Fruit fly (Drosophila melanogaster) whole organism, prepupa: ENCODE results near the gene SmD2.

Experiments
- Blimp-1 ChIP-seq: fragments of 200-800 bp; sonication (Bioruptor generic); optimal IDR thresholded peaks from 3 replicates; lab custom pipeline; 2017; ENCODE audit warnings: missing biosample characterization, missing genetic modification characterization, mild to moderate bottlenecking, moderate library complexity, missing genetic modification reagents
- CG10631 ChIP-seq: fragments of 200-800 bp; sonication (Bioruptor generic); optimal IDR thresholded peaks from 2 replicates; lab custom pipeline; 2016; ENCODE audit warnings: missing biosample characterization, missing genetic modification characterization
- CG10669 ChIP-seq: fragments of 200-800 bp; sonication (Bioruptor generic); optimal IDR thresholded peaks from 3 replicates; lab custom pipeline; 2018; ENCODE audit warnings: missing biosample characterization, mild to moderate bottlenecking, missing genetic modification characterization, moderate library complexity
- CG3032 ChIP-seq: fragments of 200-800 bp; optimal IDR thresholded peaks from 2 replicates; lab custom pipeline; 2019; ENCODE audit warnings: missing biosample characterization, mild to moderate bottlenecking, missing genetic modification characterization, moderate library complexity
- CG31627 ChIP-seq: fragments of 200-800 bp; sonication (Bioruptor generic); optimal IDR thresholded peaks from 3 replicates; lab custom pipeline; 2016; ENCODE audit warnings: missing biosample characterization, missing genetic modification characterization
- CG34406 ChIP-seq: fragments of 200-800 bp; sonication (Bioruptor generic); optimal IDR thresholded peaks from 3 replicates; lab custom pipeline; 2016; ENCODE audit warnings: missing biosample characterization, missing genetic modification characterization
- CG3919 ChIP-seq: fragments of 200-800 bp; sonication (Bioruptor generic); optimal IDR thresholded peaks from 3 replicates; lab custom pipeline; 2016; ENCODE audit warnings: missing biosample characterization, missing genetic modification characterization
- CG4318 ChIP-seq: fragments of 200-800 bp; sonication (Bioruptor generic); optimal IDR thresholded peaks from 3 replicates; lab custom pipeline; 2017; ENCODE audit warnings: missing biosample characterization, mild to moderate bottlenecking, missing genetic modification characterization
- CG6276 ChIP-seq: fragments of 200-800 bp; sonication (Bioruptor generic); optimal IDR thresholded peaks from 2 replicates; lab custom pipeline; 2017; ENCODE audit warnings: missing biosample characterization, mild to moderate bottlenecking, missing genetic modification characterization
- CG6792 ChIP-seq: fragments of 200-800 bp; sonication (Bioruptor generic); optimal IDR thresholded peaks from 3 replicates; lab custom pipeline; 2016; ENCODE audit warnings: missing biosample characterization, missing genetic modification characterization
- CG6808 ChIP-seq: fragments of 200-800 bp; sonication (Bioruptor generic); optimal IDR thresholded peaks from 3 replicates; lab custom pipeline; 2017; ENCODE audit warnings: missing biosample characterization, missing genetic modification characterization, mild to moderate bottlenecking, moderate library complexity, missing genetic modification reagents
- CG6854 ChIP-seq: fragments of 200-800 bp; sonication (Bioruptor generic); optimal IDR thresholded peaks from 2 replicates; lab custom pipeline; 2017; ENCODE audit warnings: missing biosample characterization, mild to moderate bottlenecking, missing genetic modification characterization
- CG7368 ChIP-seq: fragments of 200-800 bp; sonication (Bioruptor generic); optimal IDR thresholded peaks from 3 replicates; lab custom pipeline; 2016; ENCODE audit warnings: missing biosample characterization, missing genetic modification characterization
- CG8119 ChIP-seq: fragments of 200-800 bp; sonication (Bioruptor generic); IDR thresholded peaks from 3 replicates; pipeline ENCODE4 v1.3.6; 2022; ENCODE audit warnings: missing biosample characterization, missing genetic modification characterization
- CG8632 ChIP-seq: fragments of 200-800 bp; sonication (Bioruptor generic); optimal IDR thresholded peaks from 3 replicates; lab custom pipeline; 2016; ENCODE audit warnings: missing biosample characterization, missing genetic modification characterization
- Eip75B ChIP-seq: fragments of 200-800 bp; sonication (Bioruptor generic); optimal IDR thresholded peaks from 3 replicates; lab custom pipeline; 2016; ENCODE audit warnings: missing biosample characterization, missing genetic modification characterization
- Eip78C ChIP-seq: fragments of 200-800 bp; sonication (Bioruptor generic); peaks from one replicate; lab custom pipeline; 2016; ENCODE audit warnings: missing biosample characterization, missing genetic modification characterization
- Ets21C ChIP-seq: fragments of 200-800 bp; sonication (Bioruptor generic); optimal IDR thresholded peaks from 3 replicates; lab custom pipeline; 2016; ENCODE audit warnings: missing biosample characterization, missing genetic modification characterization
- Ets96B ChIP-seq: fragments of 200-800 bp; optimal IDR thresholded peaks from 2 replicates; lab custom pipeline; 2019; ENCODE audit warnings: missing biosample characterization, mild to moderate bottlenecking, missing genetic modification characterization, moderate library complexity
- Gug ChIP-seq: fragments of 200-800 bp; sonication (Bioruptor generic); IDR thresholded peaks from 2 replicates; pipeline ENCODE4 v1.3.6; 2022; ENCODE audit warnings: missing biosample characterization, missing genetic modification characterization
- Hr38 ChIP-seq: sonication (Bioruptor generic); optimal IDR thresholded peaks from 2 replicates; lab custom pipeline; 2016; ENCODE audit warnings: missing biosample characterization, missing genetic modification characterization
- Hr39 ChIP-seq: fragments of 200-800 bp; sonication (Bioruptor generic); optimal IDR thresholded peaks from 2 replicates; lab custom pipeline; 2016; ENCODE audit warnings: missing biosample characterization, missing genetic modification characterization
- Met ChIP-seq: fragments of 200-800 bp; sonication (Bioruptor generic); optimal IDR thresholded peaks from 3 replicates; lab custom pipeline; 2016; ENCODE audit warnings: missing biosample characterization, missing genetic modification characterization
- Sox15 ChIP-seq: fragments of 200-800 bp; sonication (Bioruptor generic); optimal IDR thresholded peaks from 3 replicates; lab custom pipeline; 2016; ENCODE audit warnings: missing biosample characterization, missing genetic modification characterization
- achi ChIP-seq: fragments of 200-800 bp; sonication (Bioruptor generic); optimal IDR thresholded peaks from 3 replicates; lab custom pipeline; 2016; ENCODE audit warnings: missing biosample characterization, missing genetic modification characterization
- cyc ChIP-seq: fragments of 200-800 bp; sonication (Bioruptor generic); optimal IDR thresholded peaks from 3 replicates; lab custom pipeline; 2016; ENCODE audit warnings: missing biosample characterization, missing genetic modification characterization
- dac ChIP-seq: fragments of 200-800 bp; sonication (Bioruptor generic); optimal IDR thresholded peaks from 2 replicates; lab custom pipeline; 2017; ENCODE audit warnings: missing biosample characterization, mild to moderate bottlenecking, missing genetic modification characterization
- eg ChIP-seq: fragments of 200-800 bp; sonication (Bioruptor generic); IDR thresholded peaks from 3 replicates; pipeline ENCODE4 v1.3.6; 2022; ENCODE audit warnings: missing biosample characterization, missing genetic modification characterization
- esn ChIP-seq: fragments of 200-800 bp; sonication (Bioruptor generic); optimal IDR thresholded peaks from 2 replicates; lab custom pipeline; 2016; ENCODE audit warnings: missing biosample characterization, mild to moderate bottlenecking, missing genetic modification characterization, moderate library complexity
- fd59A ChIP-seq: fragments of 200-800 bp; sonication (Bioruptor generic); optimal IDR thresholded peaks from 2 replicates; lab custom pipeline; 2017; ENCODE audit warnings: missing biosample characterization, mild to moderate bottlenecking, missing genetic modification characterization, missing genetic modification reagents
- fkh ChIP-seq: fragments of 200-800 bp; sonication (Bioruptor generic); optimal IDR thresholded peaks from 3 replicates; lab custom pipeline; 2017; ENCODE audit warnings: missing biosample characterization, mild to moderate bottlenecking, missing genetic modification characterization, moderate library complexity
- salr ChIP-seq, 2 experiments: fragments of 200-800 bp; sonication (Bioruptor generic); optimal IDR thresholded peaks; 3 replicates each; lab custom pipeline; 2016 to 2018; ENCODE audit warnings: missing biosample characterization in 2 of 2, missing genetic modification characterization in 2 of 2, mild to moderate bottlenecking in 1 of 2
- spab ChIP-seq: fragments of 200-800 bp; sonication (Bioruptor generic); optimal IDR thresholded peaks from 2 replicates; lab custom pipeline; 2017; ENCODE audit warnings: missing biosample characterization, mild to moderate bottlenecking, missing genetic modification characterization, missing genetic modification reagents
- ss ChIP-seq, 2 experiments: fragments of 200-800 bp; sonication (Bioruptor generic); optimal IDR thresholded peaks; 2 replicates in 1 of 2; 3 replicates in 1 of 2; lab custom pipeline; 2017 to 2018; ENCODE audit warnings: mild to moderate bottlenecking in 2 of 2, missing biosample characterization in 2 of 2, missing genetic modification characterization in 2 of 2, moderate library complexity in 1 of 2

The SmD2 gene

dm6 chr3R:6311641-6312259 is 34.0 kb downstream of the SmD2 start, which contains the start of gene Osi17:
Gene Osi17 (plus strand): TSS chr3R:6311772.
- TF ChIP-seq Blimp-1 (GFP tag; lab: Kevin White, UChicago) (peak; percentile 89), CG8119 (GFP tag; lab: Robert Waterston, UW) (no peak), Eip75B (peak; percentile 52), Ets96B (tag; lab: Kevin White, UChicago) (no peak), CG6854 (GFP tag; lab: Kevin White, UChicago) (no peak), CG6792 (GFP tag; lab: Kevin White, UChicago) (no peak)

- no peak for TF ChIP-seq CG34406 (GFP tag; lab: Kevin White, UChicago)
- no peak for TF ChIP-seq spab (GFP tag; lab: Kevin White, UChicago)
- no peak for TF ChIP-seq ss (GFP tag; optimal IDR thresholded peaks at IDR 0.05; lab: Kevin White, UChicago)
- TF ChIP-seq Met, result no peak
- no peak for TF ChIP-seq Eip78C (GFP tag; lab: Kevin White, UChicago)
- no peak for TF ChIP-seq Hr39
- TF ChIP-seq Gug (GFP tag; lab: Robert Waterston, UW), result no peak
- TF ChIP-seq CG6276 (GFP tag; lab: Kevin White, UChicago), result no peak
- TF ChIP-seq CG3032 (tag; lab: Kevin White, UChicago), result no peak
- no peak for TF ChIP-seq achi (GFP tag; lab: Kevin White, UChicago)
- TF ChIP-seq CG8632 (GFP tag; lab: Kevin White, UChicago), result no peak
- TF ChIP-seq CG6854 (GFP tag; lab: Kevin White, UChicago), result no peak
- TF ChIP-seq CG10669 (GFP tag; lab: Kevin White, UChicago), result no peak
- no peak for TF ChIP-seq CG7368 (GFP tag; lab: Kevin White, UChicago)
- no peak for TF ChIP-seq CG10631
- TF ChIP-seq CG6808 (GFP tag; lab: Kevin White, UChicago), result no peak
- TF ChIP-seq Sox15 (GFP tag; lab: Kevin White, UChicago), result no peak
- TF ChIP-seq eg, result no peak
- TF ChIP-seq fd59A (GFP tag; lab: Kevin White, UChicago), result no peak
- no peak for TF ChIP-seq fkh (GFP tag; lab: Kevin White, UChicago)
Observed at dm6 chr3R:6309676-6310075, 36.0 kb downstream of the SmD2 start, which contains the start of gene CG31560. Gene CG31560 (plus strand): TSS chr3R:6309976.

DNA sequence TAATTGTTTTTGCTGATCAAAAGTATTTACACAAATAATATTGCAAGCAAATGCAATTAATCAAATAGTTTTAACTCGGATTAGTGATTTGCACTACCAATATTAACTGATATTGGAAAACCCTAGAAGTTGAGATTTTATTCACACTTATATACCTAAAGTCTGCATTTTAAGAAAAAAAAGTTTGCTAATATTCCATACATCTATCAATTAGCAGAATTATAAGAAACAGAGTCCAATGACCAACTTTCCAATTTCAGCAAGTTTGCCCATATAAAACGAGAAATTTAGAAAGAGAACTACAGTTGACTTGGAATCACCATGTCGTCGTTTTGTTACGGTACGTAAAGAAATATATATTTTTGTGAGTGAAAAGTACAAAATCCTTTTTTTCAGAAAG is 39.1 kb downstream of the SmD2 start, which contains the start of gene CG46026:
Gene CG46026, plus strand, starts transcription at position 301 of the 400 bp plus-strand sequence.
- TF ChIP-seq esn (GFP tag; lab: Kevin White, UChicago) (no peak), CG6854 (GFP tag; lab: Kevin White, UChicago) (no peak), cyc (GFP tag; lab: Kevin White, UChicago) (no peak), achi (GFP tag; lab: Kevin White, UChicago) (no peak), dac (GFP tag; lab: Kevin White, UChicago) (no peak), Ets21C (no peak), CG31627 (GFP tag; lab: Kevin White, UChicago) (no peak), CG8632 (GFP tag; lab: Kevin White, UChicago) (no peak), CG10669 (GFP tag; lab: Kevin White, UChicago) (no peak), CG8119 (GFP tag; lab: Robert Waterston, UW) (no peak), salr (GFP tag; optimal IDR thresholded peaks at IDR 0.05; lab: Kevin White, UChicago) (no peak), CG3919 (GFP tag; lab: Kevin White, UChicago) (no peak), CG3032 (tag; lab: Kevin White, UChicago) (no peak)

dm6 chr3R:6304947-6305346 is 40.8 kb downstream of the SmD2 start, which contains the start of gene Osi16:
Gene Osi16 (plus strand): TSS chr3R:6305247.
- no peak for TF ChIP-seq CG4318
- TF ChIP-seq Hr38 (GFP tag; lab: Kevin White, UChicago), result no peak
